Worm (Caenorhabditis elegans) whole organism, L1 larva: Measurements from ENCODE around the gene C45B2.8.

Experiments used
- C04F5.9 ChIP-seq: sonication (generic microtip); optimal IDR thresholded peaks from 2 replicates; lab custom pipeline; 2016; ENCODE audit warnings: missing genetic modification characterization, missing compliant biosample characterization
- C16A3.4 ChIP-seq: fragments of 150-350 bp; optimal IDR thresholded peaks from 2 replicates; lab custom pipeline; 2014; ENCODE audit warnings: missing biosample characterization, missing genetic modification characterization
- F16B12.6 ChIP-seq: fragments of 150-350 bp; optimal IDR thresholded peaks from 2 replicates; lab custom pipeline; 2014; ENCODE audit warnings: missing biosample characterization, missing genetic modification characterization
- alr-1 ChIP-seq: fragments of 200-800 bp; sonication (Bioruptor generic); optimal IDR thresholded peaks from 2 replicates; lab custom pipeline; 2018; ENCODE audit warnings: borderline replicate concordance, mild to moderate bottlenecking, missing genetic modification characterization, missing compliant biosample characterization
- ama-1 ChIP-seq: fragments of 150-350 bp; optimal IDR thresholded peaks from 2 replicates; lab custom pipeline; 2014
- blmp-1 ChIP-seq: fragments of 150-350 bp; optimal IDR thresholded peaks from 2 replicates; lab custom pipeline; 2014; ENCODE audit warnings: missing biosample characterization, missing genetic modification characterization
- ceh-8 ChIP-seq: fragments of 200-800 bp; sonication (Bioruptor generic); optimal IDR thresholded peaks from 2 replicates; lab custom pipeline; 2018; ENCODE audit warnings: mild to moderate bottlenecking, missing genetic modification characterization, moderate library complexity, missing compliant biosample characterization
- ceh-82 ChIP-seq, 3 experiments: fragments of 150-350 bp in 1 of 3; sonication (generic microtip) in 2 of 3; optimal IDR thresholded peaks; 2 replicates each; lab custom pipeline; 2014 to 2017; ENCODE audit warnings: missing biosample characterization in 3 of 3, missing genetic modification characterization in 3 of 3
- ceh-88 ChIP-seq: fragments of 200-800 bp; sonication (Bioruptor generic); IDR thresholded peaks from 2 replicates; pipeline ENCODE4 v1.3.6; 2022; ENCODE audit warnings: missing genetic modification characterization, missing compliant biosample characterization
- ceh-90 ChIP-seq: sonication (generic microtip); optimal IDR thresholded peaks from 2 replicates; lab custom pipeline; 2016; ENCODE audit warnings: missing genetic modification characterization, missing compliant biosample characterization
- ces-1 ChIP-seq: fragments of 150-350 bp; optimal IDR thresholded peaks from 2 replicates; lab custom pipeline; 2014; ENCODE audit warnings: missing biosample characterization, missing genetic modification reagents, missing genetic modification characterization
- dpl-1 ChIP-seq, 3 experiments: fragments of 150-350 bp in 2 of 3; sonication (generic microtip) in 1 of 3; optimal IDR thresholded peaks; 2 replicates each; lab custom pipeline; 2014 to 2017; ENCODE audit warnings: missing biosample characterization in 3 of 3, missing genetic modification characterization in 3 of 3, missing genetic modification reagents in 3 of 3
- egl-27 ChIP-seq, 2 experiments: fragments of 150-350 bp in 1 of 2; sonication (generic microtip); optimal IDR thresholded peaks; 3 replicates each; lab custom pipeline; 2017 to 2018; ENCODE audit warnings: missing biosample characterization in 2 of 2, missing genetic modification characterization in 2 of 2, missing genetic modification reagents in 2 of 2
- elt-3 ChIP-seq, 6 experiments: fragments of 150-350 bp in 1 of 6; sonication (generic microtip); optimal IDR thresholded peaks; 2 replicates each; lab custom pipeline; 2017 to 2018; ENCODE audit warnings: missing biosample characterization in 6 of 6, missing genetic modification characterization in 6 of 6, inconsistent platforms in 1 of 6
- fkh-8 ChIP-seq: sonication (generic microtip); optimal IDR thresholded peaks from 2 replicates; lab custom pipeline; 2016; ENCODE audit warnings: mild to moderate bottlenecking, missing genetic modification characterization, missing compliant biosample characterization
- grh-1 ChIP-seq: fragments of 200-800 bp; sonication (Bioruptor generic); IDR thresholded peaks from 2 replicates; pipeline ENCODE4 v1.3.6; 2022; ENCODE audit warnings: missing genetic modification reagents, missing genetic modification characterization, missing compliant biosample characterization
- hlh-4 ChIP-seq: sonication (generic microtip); optimal IDR thresholded peaks from 2 replicates; lab custom pipeline; 2016; ENCODE audit warnings: mild to moderate bottlenecking, missing genetic modification characterization, missing compliant biosample characterization
- jun-1 ChIP-seq: fragments of 150-350 bp; optimal IDR thresholded peaks from 2 replicates; lab custom pipeline; 2014; ENCODE audit warnings: missing biosample characterization, missing genetic modification reagents, missing genetic modification characterization
- lin-35 ChIP-seq, 2 experiments: fragments of 150-350 bp; optimal IDR thresholded peaks; 2 replicates each; lab custom pipeline; 2014; ENCODE audit warnings: missing biosample characterization in 2 of 2, missing genetic modification characterization in 2 of 2, missing genetic modification reagents in 2 of 2
- lin-39 ChIP-seq: fragments of 150-350 bp; optimal IDR thresholded peaks from 2 replicates; lab custom pipeline; 2014; ENCODE audit warnings: missing biosample characterization, missing genetic modification reagents, missing genetic modification characterization
- lsy-2 ChIP-seq, 2 experiments: fragments of 150-350 bp; optimal IDR thresholded peaks; 2 replicates each; lab custom pipeline; 2014; ENCODE audit warnings: missing biosample characterization in 2 of 2, missing genetic modification characterization in 2 of 2
- mep-1 ChIP-seq: fragments of 150-350 bp; optimal IDR thresholded peaks from 2 replicates; lab custom pipeline; 2014; ENCODE audit warnings: missing biosample characterization, missing genetic modification characterization
- nhr-11 ChIP-seq: fragments of 150-350 bp; optimal IDR thresholded peaks from 2 replicates; lab custom pipeline; 2014; ENCODE audit warnings: missing biosample characterization, missing genetic modification characterization
- nhr-12 ChIP-seq: sonication (generic microtip); optimal IDR thresholded peaks from 2 replicates; lab custom pipeline; 2017; ENCODE audit warnings: missing biosample characterization, missing genetic modification characterization
- nhr-237 ChIP-seq: fragments of 150-350 bp; optimal IDR thresholded peaks from 2 replicates; lab custom pipeline; 2014; ENCODE audit warnings: missing biosample characterization, missing genetic modification characterization
- nhr-71 ChIP-seq: sonication (generic microtip); optimal IDR thresholded peaks from 2 replicates; lab custom pipeline; 2016; ENCODE audit warnings: mild to moderate bottlenecking, missing genetic modification characterization, moderate library complexity, missing compliant biosample characterization
- nhr-76 ChIP-seq: sonication (generic microtip); optimal IDR thresholded peaks from 2 replicates; lab custom pipeline; 2017; ENCODE audit warnings: missing biosample characterization, missing genetic modification characterization
- nhr-85 ChIP-seq: sonication (generic microtip); peaks from one replicate; lab custom pipeline; 2016; ENCODE audit warnings: missing genetic modification characterization, inconsistent platforms, missing compliant biosample characterization
- pax-3 ChIP-seq: fragments of 200-800 bp; sonication (Bioruptor generic); optimal IDR thresholded peaks from 2 replicates; lab custom pipeline; 2018; ENCODE audit warnings: mild to moderate bottlenecking, missing genetic modification characterization, moderate library complexity, missing compliant biosample characterization
- pqm-1 ChIP-seq: sonication (generic microtip); optimal IDR thresholded peaks from 3 replicates; lab custom pipeline; 2017; ENCODE audit warnings: missing biosample characterization, missing genetic modification characterization
- rnt-1 ChIP-seq: sonication (generic microtip); optimal IDR thresholded peaks from 2 replicates; lab custom pipeline; 2016; ENCODE audit warnings: mild to moderate bottlenecking, missing genetic modification characterization, moderate library complexity, missing compliant biosample characterization
- snu-23 ChIP-seq: sonication (generic microtip); optimal IDR thresholded peaks from 2 replicates; lab custom pipeline; 2016; ENCODE audit warnings: missing genetic modification characterization, missing compliant biosample characterization
- sup-37 ChIP-seq: fragments of 200-800 bp; sonication (Bioruptor generic); optimal IDR thresholded peaks from 2 replicates; lab custom pipeline; 2018; ENCODE audit warnings: mild to moderate bottlenecking, missing genetic modification characterization, missing compliant biosample characterization
- swsn-7 ChIP-seq: sonication (generic microtip); optimal IDR thresholded peaks from 2 replicates; lab custom pipeline; 2016; ENCODE audit warnings: missing genetic modification characterization, missing compliant biosample characterization
- tbx-2 ChIP-seq: sonication (generic microtip); optimal IDR thresholded peaks from 2 replicates; lab custom pipeline; 2016; ENCODE audit warnings: missing genetic modification characterization, missing compliant biosample characterization
- tlp-1 ChIP-seq: fragments of 150-350 bp; optimal IDR thresholded peaks from 2 replicates; lab custom pipeline; 2014; ENCODE audit warnings: missing biosample characterization, missing genetic modification characterization
- unc-130 ChIP-seq: fragments of 150-350 bp; optimal IDR thresholded peaks from 2 replicates; lab custom pipeline; 2017; ENCODE audit warnings: missing biosample characterization, missing genetic modification characterization, inconsistent platforms
- unc-30 ChIP-seq: sonication (generic microtip); optimal IDR thresholded peaks from 2 replicates; lab custom pipeline; 2017; ENCODE audit warnings: missing biosample characterization, missing genetic modification characterization
- unc-98 ChIP-seq: fragments of 200-800 bp; sonication (Bioruptor generic); IDR thresholded peaks from 2 replicates; pipeline ENCODE4 v1.3.6; 2022; ENCODE audit warnings: missing genetic modification characterization, missing compliant biosample characterization
- vab-15 ChIP-seq: sonication (generic microtip); optimal IDR thresholded peaks from 2 replicates; lab custom pipeline; 2017; ENCODE audit warnings: missing genotype, mild to moderate bottlenecking, missing genetic modification characterization, missing compliant biosample characterization
- xbp-1 ChIP-seq: sonication (generic microtip); optimal IDR thresholded peaks from 2 replicates; lab custom pipeline; 2016; ENCODE audit warnings: missing genetic modification characterization, missing compliant biosample characterization
- zag-1 ChIP-seq: fragments of 150-350 bp; optimal IDR thresholded peaks from 2 replicates; lab custom pipeline; 2014; ENCODE audit warnings: missing biosample characterization, missing genetic modification characterization
- ztf-11 ChIP-seq, 2 experiments: sonication (generic microtip); optimal IDR thresholded peaks; 2 replicates each; lab custom pipeline; 2016 to 2017; ENCODE audit warnings: missing genetic modification characterization in 2 of 2, missing biosample characterization in 1 of 2, missing compliant biosample characterization in 1 of 2
- ztf-4 ChIP-seq: fragments of 150-350 bp; optimal IDR thresholded peaks from 2 replicates; lab custom pipeline; 2014; ENCODE audit warnings: missing biosample characterization, missing genetic modification characterization

The C45B2.8 gene

DNA sequence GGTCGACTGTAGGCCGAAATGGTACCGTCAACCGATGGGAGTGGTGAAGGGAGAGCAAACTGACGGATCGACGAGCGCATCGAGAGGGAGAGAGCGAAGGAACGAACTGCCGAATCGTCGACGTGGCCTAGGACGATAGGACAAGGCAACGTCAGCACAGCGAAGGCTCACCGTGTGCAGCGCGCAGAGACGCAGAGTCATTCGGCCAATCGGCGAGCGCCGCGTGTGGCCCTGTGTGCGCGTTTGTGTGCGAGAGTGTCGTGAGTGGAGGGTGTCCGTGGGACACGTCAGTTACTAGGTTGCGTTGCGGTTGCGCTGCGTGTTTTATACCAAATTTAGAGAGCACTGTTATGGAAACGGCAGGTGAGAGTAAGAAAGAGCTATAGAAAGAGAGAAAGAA, 4.2 kb downstream of the C45B2.8 start, which contains the start of gene hsp-3 (continued):
- TF ChIP-seq dpl-1 (GFP tag; optimal IDR thresholded peaks at IDR 0.05; lab: Kevin White, UChicago) (peak; percentile 67 to 80 (median 68)), ceh-88 (GFP tag; lab: Robert Waterston, UW) (peak; percentile 92), unc-30 (no peak), pax-3 (peak; percentile 95), ceh-8 (GFP tag; lab: Kevin White, UChicago) (peak; percentile 88), alr-1 (tag; lab: Kevin White, UChicago) (no peak), C04F5.9 (tag; lab: Kevin White, UChicago) (peak; percentile 85), ama-1 (lab: Kevin White, UChicago) (no peak), fkh-8 (tag; lab: Kevin White, UChicago) (peak; percentile 98), snu-23 (GFP tag; lab: Kevin White, UChicago) (peak; percentile 99), F16B12.6 (tag; lab: Kevin White, UChicago) (peak; percentile 64), elt-3 (tag; optimal IDR thresholded peaks at IDR 0.05; lab: Kevin White, UChicago) (peak in 5 of 6 experiments; percentile 58 to 96 (median 80)), nhr-12 (tag; lab: Kevin White, UChicago) (no peak), nhr-237 (tag; lab: Kevin White, UChicago) (peak; percentile 88), pqm-1 (tag; lab: Kevin White, UChicago) (peak; percentile 2), jun-1 (peak; percentile 97), grh-1 (GFP tag; lab: Robert Waterston, UW) (peak; percentile 99), ceh-82 (tag; optimal IDR thresholded peaks at IDR 0.05; lab: Kevin White, UChicago) (peak; percentile 94 to 97 (median 95)), nhr-71 (tag; lab: Kevin White, UChicago) (peak; percentile 99), egl-27 (tag; optimal IDR thresholded peaks at IDR 0.05; lab: Kevin White, UChicago) (peak; percentile 79 to 88), unc-130 (tag; lab: Kevin White, UChicago) (peak; percentile 33), xbp-1 (peak; percentile 100), ces-1 (GFP tag; lab: Kevin White, UChicago) (no peak), C16A3.4 (tag; lab: Kevin White, UChicago) (peak; percentile 90), rnt-1 (tag; lab: Kevin White, UChicago) (peak; percentile 95), unc-98 (GFP tag; lab: Robert Waterston, UW) (peak; percentile 59; the same call in 1 of the 2 replicates), sup-37 (GFP tag; lab: Kevin White, UChicago) (peak; percentile 97), ztf-11 (tag; optimal IDR thresholded peaks at IDR 0.05; lab: Kevin White, UChicago) (peak in 1 of 2 experiments; percentile 93), ceh-90 (tag; lab: Kevin White, UChicago) (no peak), tlp-1 (no peak), lin-39 (tag; lab: Kevin White, UChicago) (peak; percentile 73), lin-35 (GFP tag; optimal IDR thresholded peaks at IDR 0.05; lab: Kevin White, UChicago) (peak; percentile 87 to 92), nhr-11 (peak; percentile 84), nhr-76 (tag; lab: Kevin White, UChicago) (peak; percentile 78), ztf-4 (tag; lab: Kevin White, UChicago) (peak; percentile 90)

DNA sequence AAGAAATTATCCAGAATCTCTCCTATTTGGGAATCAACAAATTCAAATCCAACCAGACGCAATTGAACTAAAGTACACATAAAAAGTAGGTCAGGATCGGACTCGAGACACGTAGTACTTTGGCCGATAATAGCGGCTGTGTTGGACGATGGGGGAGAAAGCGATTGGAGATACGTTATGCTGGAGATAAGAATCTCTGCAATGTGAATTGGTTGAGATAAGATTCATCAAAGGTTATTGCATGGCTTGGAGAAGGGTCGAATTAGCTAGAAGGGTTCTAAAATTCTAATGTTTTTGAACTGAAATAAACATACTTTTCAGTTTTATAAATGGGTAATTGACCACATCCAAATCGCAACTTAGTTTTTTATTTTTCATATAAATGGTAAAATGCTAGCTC, 4.8 kb downstream of the C45B2.8 start:
- TF ChIP-seq tbx-2 (no peak), nhr-76 (tag; lab: Kevin White, UChicago) (no peak), C04F5.9 (tag; lab: Kevin White, UChicago) (no peak), rnt-1 (tag; lab: Kevin White, UChicago) (peak; percentile 29), elt-3 (tag; optimal IDR thresholded peaks at IDR 0.05; lab: Kevin White, UChicago) (peak in 1 of 6 experiments; percentile 21), blmp-1 (tag; lab: Kevin White, UChicago) (peak; percentile 72), nhr-85 (peak; percentile 69), C16A3.4 (tag; lab: Kevin White, UChicago) (no peak), hlh-4 (tag; lab: Kevin White, UChicago) (no peak)
- TF ChIP-seq, all 84 proteins: peak for 4

- no peak for TF ChIP-seq zag-1 (tag; lab: Kevin White, UChicago)
- no peak for TF ChIP-seq jun-1
- TF ChIP-seq lin-35 (GFP tag; optimal IDR thresholded peaks at IDR 0.05; lab: Kevin White, UChicago) = no peak
- TF ChIP-seq ztf-4 (tag; lab: Kevin White, UChicago) = no peak
- TF ChIP-seq vab-15 (tag; lab: Kevin White, UChicago) = no peak
- peak in 1 of 2 experiments; percentile 28 for TF ChIP-seq lsy-2 (tag; optimal IDR thresholded peaks at IDR 0.05; lab: Kevin White, UChicago)
- TF ChIP-seq xbp-1 = peak; percentile 76
- TF ChIP-seq mep-1 = peak; percentile 33
- TF ChIP-seq swsn-7 (tag; lab: Kevin White, UChicago) = no peak
Observed at ce11 chrX:6093046-6093445, 5.3 kb downstream of the C45B2.8 start, which contains the start of gene C15H9.5. Gene C15H9.5 (plus strand): TSS chrX:6093300.
